Fruit fly (Drosophila melanogaster) whole organism, adult: ENCODE results near the gene CG10948.
A peak's percentile ranks its signal among the peaks of the same experiment; 100 is the strongest.

Experiments
- CG12768 ChIP-seq: fragments of 200-800 bp; sonication (Bioruptor generic); optimal IDR thresholded peaks from 2 replicates; lab custom pipeline; 2017; ENCODE audit warnings: missing biosample characterization, missing genetic modification characterization, mild to moderate bottlenecking, moderate library complexity, missing genetic modification reagents
- CG14711 ChIP-seq: fragments of 200-800 bp; sonication (Bioruptor generic); optimal IDR thresholded peaks from 2 replicates; lab custom pipeline; 2018; ENCODE audit warnings: missing biosample characterization, mild to moderate bottlenecking, missing genetic modification characterization, moderate library complexity
- CG33017 ChIP-seq: fragments of 200-800 bp; sonication (Bioruptor generic); optimal IDR thresholded peaks from 2 replicates; lab custom pipeline; 2018; ENCODE audit warnings: missing biosample characterization, mild to moderate bottlenecking, missing genetic modification characterization, moderate library complexity
- CG7045 ChIP-seq: fragments of 200-800 bp; sonication (Bioruptor generic); optimal IDR thresholded peaks from 2 replicates; lab custom pipeline; 2017; ENCODE audit warnings: missing biosample characterization, mild to moderate bottlenecking, missing genetic modification characterization
- CG7101 ChIP-seq: fragments of 200-800 bp; sonication (Bioruptor generic); optimal IDR thresholded peaks from 2 replicates; lab custom pipeline; 2018; ENCODE audit warnings: missing biosample characterization, mild to moderate bottlenecking, missing genetic modification characterization, moderate library complexity
- Clk ChIP-seq: fragments of 200-800 bp; sonication (Bioruptor generic); optimal IDR thresholded peaks from 2 replicates; lab custom pipeline; 2017; ENCODE audit warnings: missing biosample characterization, missing genetic modification characterization
- Crg-1 ChIP-seq: fragments of 200-800 bp; sonication (Bioruptor generic); optimal IDR thresholded peaks from 2 replicates; lab custom pipeline; 2016; ENCODE audit warnings: missing biosample characterization, missing genetic modification characterization
- Hr96 ChIP-seq: fragments of 200-800 bp; sonication (Bioruptor generic); optimal IDR thresholded peaks from 2 replicates; lab custom pipeline; 2016; ENCODE audit warnings: missing biosample characterization, missing genetic modification characterization
- Mnt ChIP-seq: fragments of 200-800 bp; sonication (Bioruptor generic); optimal IDR thresholded peaks from 2 replicates; lab custom pipeline; 2016; ENCODE audit warnings: missing biosample characterization, mild to moderate bottlenecking, missing genetic modification characterization
- bab1 ChIP-seq: fragments of 200-800 bp; sonication (Bioruptor generic); optimal IDR thresholded peaks from 3 replicates; lab custom pipeline; 2019; ENCODE audit warnings: missing biosample characterization, mild to moderate bottlenecking, missing genetic modification characterization, moderate library complexity
- ovo ChIP-seq: fragments of 200-800 bp; sonication (Bioruptor generic); optimal IDR thresholded peaks from 2 replicates; lab custom pipeline; 2016; ENCODE audit warnings: missing biosample characterization, missing genetic modification characterization
- tj ChIP-seq: fragments of 200-800 bp; sonication (Bioruptor generic); optimal IDR thresholded peaks from 3 replicates; lab custom pipeline; 2017; ENCODE audit warnings: missing biosample characterization, mild to moderate bottlenecking, missing genetic modification characterization, moderate library complexity

DNA sequence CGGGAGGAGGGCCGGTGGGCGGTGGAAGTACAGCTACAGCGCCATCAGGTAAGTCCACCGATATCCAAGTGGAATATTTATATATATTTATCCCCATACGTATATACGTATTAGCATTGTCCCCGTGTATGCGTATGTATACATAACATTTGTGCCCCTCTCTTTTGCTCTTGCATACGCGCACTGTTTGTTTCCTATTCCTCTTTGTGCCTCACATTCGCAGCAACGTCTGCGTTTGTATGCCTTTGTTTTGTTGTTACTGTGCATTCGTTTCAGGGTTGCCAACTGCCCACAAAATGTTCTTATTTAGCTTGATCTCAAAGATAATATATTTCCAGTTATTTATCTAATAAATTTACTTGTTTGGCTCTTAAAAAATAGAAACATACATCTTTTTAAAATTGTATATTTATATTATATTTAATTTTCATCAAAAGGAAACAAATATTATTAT is 43.6 kb downstream of the CG10948 start:
- TF ChIP-seq bab1 (GFP tag; lab: Kevin White, UChicago) (peak; percentile 41), tj (GFP tag; lab: Kevin White, UChicago) (peak; percentile 77), Mnt (GFP tag; lab: Kevin White, UChicago) (peak; percentile 66), CG7101 (peak; percentile 68), CG12768 (GFP tag; lab: Kevin White, UChicago) (peak; percentile 42), Hr96 (GFP tag; lab: Kevin White, UChicago) (no peak), CG14711 (peak; percentile 98), ovo (GFP tag; lab: Kevin White, UChicago) (no peak), CG33017 (peak; percentile 75), Clk (no peak), Crg-1 (no peak), CG7045 (GFP tag; lab: Kevin White, UChicago) (peak; percentile 46)
